Fruit fly (Drosophila melanogaster): ENCODE results near the gene karr.

DNA sequence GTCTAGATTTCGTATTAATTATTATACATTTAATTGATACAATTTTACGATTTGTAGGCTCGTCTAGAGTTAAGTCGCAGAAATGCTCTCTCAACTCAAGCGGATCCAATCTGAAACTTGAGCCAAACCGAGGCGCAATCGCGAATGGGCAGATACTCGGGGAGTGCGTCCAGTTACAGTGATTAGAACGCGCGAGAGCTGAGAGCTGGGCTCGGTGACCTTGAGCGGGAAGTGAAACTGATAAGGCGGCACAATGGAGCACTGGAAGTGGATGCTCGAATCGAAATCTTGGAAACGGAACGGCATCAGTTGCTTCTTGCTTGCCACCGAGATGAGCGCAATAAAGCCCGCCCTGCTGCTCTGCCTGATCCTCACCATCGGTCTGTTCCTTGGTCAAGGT is 11.8 kb upstream of the karr start, which contains the start of gene CG34331:
- TF ChIP-seq CG1620 (GFP tag; optimal IDR thresholded peaks at IDR 0.05): no peak
- TF ChIP-seq cic (GFP tag; optimal IDR thresholded peaks at IDR 0.05): no peak
- no peak for TF ChIP-seq ovo (GFP tag; optimal IDR thresholded peaks at IDR 0.05)
- no peak for TF ChIP-seq kay (GFP tag; ENCODE audit: borderline replicate concordance)
- TF ChIP-seq CG7045 (GFP tag; optimal IDR thresholded peaks at IDR 0.05): no peak
- TF ChIP-seq CG5204 (GFP tag; optimal IDR thresholded peaks at IDR 0.05): no peak
- no peak for TF ChIP-seq cnc (optimal IDR thresholded peaks at IDR 0.05)
- no peak for TF ChIP-seq CG11617 (GFP tag; optimal IDR thresholded peaks at IDR 0.05)
- no peak for TF ChIP-seq pad (GFP tag; optimal IDR thresholded peaks at IDR 0.05)
